Fruit fly (Drosophila melanogaster): Measurements from ENCODE around the gene CG4558.

DNA sequence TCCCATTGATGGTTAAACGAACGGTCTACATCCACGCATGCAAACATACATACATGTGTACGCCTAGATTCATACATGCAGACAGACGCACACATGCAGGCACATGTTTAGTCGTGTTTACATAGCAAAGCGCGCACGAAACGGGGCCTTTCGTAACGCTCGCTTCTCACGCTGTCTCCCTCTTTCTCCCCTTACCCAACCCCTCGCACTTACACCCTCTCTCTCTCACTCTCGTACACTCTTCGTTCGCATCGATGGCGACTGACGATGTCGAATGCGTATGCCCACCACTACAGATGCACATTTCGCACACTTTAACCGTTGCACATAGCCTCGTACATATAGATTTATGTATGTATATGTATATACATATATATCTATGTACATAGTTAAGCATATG, 16.5 kb downstream of the CG4558 start:
- TF ChIP-seq Eip78C (GFP tag), result peak; percentile 19
- no peak for TF ChIP-seq CG8632 (GFP tag; optimal IDR thresholded peaks at IDR 0.05)
- peak; percentile 62 to 71 for TF ChIP-seq ss (GFP tag; optimal IDR thresholded peaks at IDR 0.05)
- TF ChIP-seq acj6 (GFP tag; optimal IDR thresholded peaks at IDR 0.05), result no peak

Measured in whole organism, prepupa.